Fruit fly (Drosophila melanogaster): ENCODE data around the gene Dr.

Gene Dr

dm6 chr3R:29559444-29559976 lies 3.3 kb downstream of the Dr start:
- TF ChIP-seq cnc (optimal IDR thresholded peaks at IDR 0.05) = no peak
- TF ChIP-seq tj (GFP tag; optimal IDR thresholded peaks at IDR 0.05) = no peak

dm6 chr3R:29560418-29560817 lies 4.2 kb downstream of the Dr start:
- TF ChIP-seq CG11617 (GFP tag; optimal IDR thresholded peaks at IDR 0.05) (no peak), CG14711 (tag; optimal IDR thresholded peaks at IDR 0.05) (no peak), pad (GFP tag; optimal IDR thresholded peaks at IDR 0.05) (no peak), ovo (GFP tag; optimal IDR thresholded peaks at IDR 0.05) (no peak), Clk (GFP tag; optimal IDR thresholded peaks at IDR 0.05) (no peak), Hr96 (GFP tag; optimal IDR thresholded peaks at IDR 0.05) (no peak), CG1620 (GFP tag; optimal IDR thresholded peaks at IDR 0.05) (no peak), CG7045 (GFP tag; optimal IDR thresholded peaks at IDR 0.05) (no peak), Mnt (GFP tag; optimal IDR thresholded peaks at IDR 0.05) (no peak)

dm6 chr3R:29562579-29562978 lies 6.4 kb downstream of the Dr start:
- no peak for TF ChIP-seq cic (GFP tag; optimal IDR thresholded peaks at IDR 0.05)
- TF ChIP-seq kay (GFP tag; ENCODE audit: borderline replicate concordance) = no peak
- no peak for TF ChIP-seq CG12768 (GFP tag; optimal IDR thresholded peaks at IDR 0.05)
- TF ChIP-seq tj (GFP tag; optimal IDR thresholded peaks at IDR 0.05) = no peak
- no peak for TF ChIP-seq CG1620 (GFP tag; optimal IDR thresholded peaks at IDR 0.05)
- no peak for TF ChIP-seq CG5204 (GFP tag; optimal IDR thresholded peaks at IDR 0.05)
- TF ChIP-seq CG7045 (GFP tag; optimal IDR thresholded peaks at IDR 0.05) = no peak
- no peak for TF ChIP-seq Crg-1 (GFP tag; optimal IDR thresholded peaks at IDR 0.05)
- no peak for TF ChIP-seq bab1 (GFP tag; optimal IDR thresholded peaks at IDR 0.05)
- no peak for TF ChIP-seq CG33017 (tag; optimal IDR thresholded peaks at IDR 0.05)
- TF ChIP-seq CG11617 (GFP tag; optimal IDR thresholded peaks at IDR 0.05) = no peak
- TF ChIP-seq CG7101 (tag; optimal IDR thresholded peaks at IDR 0.05) = no peak
- TF ChIP-seq Hr96 (GFP tag; optimal IDR thresholded peaks at IDR 0.05) = no peak
- TF ChIP-seq Mnt (GFP tag; optimal IDR thresholded peaks at IDR 0.05) = no peak
- no peak for TF ChIP-seq Clk (GFP tag; optimal IDR thresholded peaks at IDR 0.05)
- no peak for TF ChIP-seq cnc (optimal IDR thresholded peaks at IDR 0.05)
- TF ChIP-seq CG14711 (tag; optimal IDR thresholded peaks at IDR 0.05) = no peak
- TF ChIP-seq pad (GFP tag; optimal IDR thresholded peaks at IDR 0.05) = no peak
- no peak for TF ChIP-seq toe (GFP tag; optimal IDR thresholded peaks at IDR 0.05)

DNA sequence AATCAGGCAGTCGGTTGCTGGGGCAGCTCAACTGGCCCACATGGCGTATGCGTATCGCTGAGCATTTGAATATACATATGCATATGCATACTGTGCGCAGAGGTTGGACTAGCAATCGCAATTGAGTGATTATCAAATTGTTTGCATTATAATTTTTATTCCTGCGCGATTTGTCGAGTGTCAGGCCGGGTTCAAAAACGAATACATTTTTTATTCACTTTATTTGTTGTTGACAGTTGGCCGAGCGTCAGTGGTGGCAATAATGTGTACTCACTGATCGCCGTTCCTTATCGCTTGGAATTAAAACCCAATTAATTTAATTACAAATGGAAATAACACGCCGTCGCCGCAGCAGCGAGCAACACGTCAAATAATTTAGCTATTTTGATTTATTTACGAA lies 9.6 kb downstream of the Dr start:
- TF ChIP-seq cic (GFP tag; optimal IDR thresholded peaks at IDR 0.05) = peak; percentile 2
- no peak for TF ChIP-seq Crg-1 (GFP tag; optimal IDR thresholded peaks at IDR 0.05)
- TF ChIP-seq kay (GFP tag; ENCODE audit: borderline replicate concordance) = peak; percentile 86

DNA sequence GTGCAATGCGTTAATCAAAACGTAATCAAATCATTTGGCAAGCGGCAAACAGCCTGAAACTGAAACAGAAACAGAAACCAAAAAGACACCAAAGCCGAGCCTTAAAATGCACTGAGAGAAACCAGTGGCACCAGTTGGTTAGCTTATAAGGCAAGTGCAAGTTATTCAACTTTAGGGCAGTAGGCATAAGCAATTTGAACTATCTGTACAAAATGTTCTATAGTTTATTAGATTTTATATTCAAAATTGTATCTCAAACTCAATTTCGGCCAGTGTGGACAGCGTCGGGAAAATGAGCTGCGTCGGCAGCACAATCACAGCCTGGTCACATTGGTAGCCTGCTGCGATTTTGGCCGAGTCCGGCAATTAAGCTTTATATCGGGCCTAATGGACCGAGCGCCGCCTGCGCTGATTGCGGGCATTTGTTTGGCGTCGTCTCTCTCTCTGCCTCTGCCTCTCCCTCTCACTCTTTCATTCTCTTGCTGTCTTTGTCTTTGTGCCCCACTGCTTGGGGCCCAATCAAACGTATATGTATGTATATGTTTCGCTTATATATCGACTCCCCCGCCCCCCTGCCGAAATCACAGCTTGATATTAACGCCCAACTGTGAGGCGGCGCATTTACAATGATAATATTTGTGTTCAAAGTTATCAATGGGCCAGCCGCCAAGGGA lies 10.9 kb downstream of the Dr start:
- TF ChIP-seq bab1 (GFP tag; optimal IDR thresholded peaks at IDR 0.05) (no peak), CG1620 (GFP tag; optimal IDR thresholded peaks at IDR 0.05) (no peak)

DNA sequence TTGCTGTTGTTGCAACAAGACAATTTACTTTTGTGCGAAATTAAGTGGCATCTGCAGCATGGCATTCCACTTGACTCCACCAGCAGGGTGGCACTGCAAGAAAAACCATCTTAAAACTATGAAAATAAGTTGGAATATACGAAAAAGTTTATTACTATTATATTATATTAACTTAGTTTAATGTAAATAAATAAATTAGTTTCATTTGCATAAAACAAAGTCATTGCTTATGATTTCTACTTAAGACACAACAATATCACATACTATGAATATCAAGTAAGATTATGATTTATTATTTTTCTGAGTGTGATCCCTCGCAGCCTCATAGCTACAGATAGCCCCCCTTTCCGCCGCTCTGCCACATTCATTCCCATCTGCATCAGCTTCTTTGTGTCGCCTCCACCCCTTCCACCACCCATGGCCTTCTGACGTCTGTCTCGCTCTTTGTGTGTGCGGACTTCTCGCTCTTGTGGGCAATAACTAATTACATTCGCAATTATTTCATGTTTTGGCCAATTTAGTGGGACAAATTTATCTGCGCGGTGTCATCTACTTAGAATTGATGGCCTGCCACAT lies 14.1 kb downstream of the Dr start:
- TF ChIP-seq Clk (GFP tag; optimal IDR thresholded peaks at IDR 0.05) (no peak), cnc (optimal IDR thresholded peaks at IDR 0.05) (no peak), Hr96 (GFP tag; optimal IDR thresholded peaks at IDR 0.05) (no peak), CG14711 (tag; optimal IDR thresholded peaks at IDR 0.05) (no peak)

- TF ChIP-seq Crg-1 (GFP tag; optimal IDR thresholded peaks at IDR 0.05) (no peak), CG11617 (GFP tag; optimal IDR thresholded peaks at IDR 0.05) (no peak), pad (GFP tag; optimal IDR thresholded peaks at IDR 0.05) (peak; percentile 38)
Observed at dm6 chr3R:29572040-29572648, 16.0 kb downstream of the Dr start.

- TF ChIP-seq CG11617 (GFP tag; optimal IDR thresholded peaks at IDR 0.05) = no peak
- no peak for TF ChIP-seq ovo (GFP tag; optimal IDR thresholded peaks at IDR 0.05)
- no peak for TF ChIP-seq tj (GFP tag; optimal IDR thresholded peaks at IDR 0.05)
- no peak for TF ChIP-seq cnc (optimal IDR thresholded peaks at IDR 0.05)
- no peak for TF ChIP-seq CG1620 (GFP tag; optimal IDR thresholded peaks at IDR 0.05)
- TF ChIP-seq CG12768 (GFP tag; optimal IDR thresholded peaks at IDR 0.05) = no peak
- TF ChIP-seq Crg-1 (GFP tag; optimal IDR thresholded peaks at IDR 0.05) = no peak
- TF ChIP-seq cic (GFP tag; optimal IDR thresholded peaks at IDR 0.05) = no peak
- no peak for TF ChIP-seq toe (GFP tag; optimal IDR thresholded peaks at IDR 0.05)
- TF ChIP-seq kay (GFP tag; ENCODE audit: borderline replicate concordance) = no peak
- TF ChIP-seq CG14711 (tag; optimal IDR thresholded peaks at IDR 0.05) = no peak
- TF ChIP-seq CG5204 (GFP tag; optimal IDR thresholded peaks at IDR 0.05) = no peak
- no peak for TF ChIP-seq Hr96 (GFP tag; optimal IDR thresholded peaks at IDR 0.05)
Observed at dm6 chr3R:29576009-29576408, 19.8 kb downstream of the Dr start.

Data from whole organism, adult.